Worm (Caenorhabditis elegans): ENCODE results near the gene cnnm-3.

DNA sequence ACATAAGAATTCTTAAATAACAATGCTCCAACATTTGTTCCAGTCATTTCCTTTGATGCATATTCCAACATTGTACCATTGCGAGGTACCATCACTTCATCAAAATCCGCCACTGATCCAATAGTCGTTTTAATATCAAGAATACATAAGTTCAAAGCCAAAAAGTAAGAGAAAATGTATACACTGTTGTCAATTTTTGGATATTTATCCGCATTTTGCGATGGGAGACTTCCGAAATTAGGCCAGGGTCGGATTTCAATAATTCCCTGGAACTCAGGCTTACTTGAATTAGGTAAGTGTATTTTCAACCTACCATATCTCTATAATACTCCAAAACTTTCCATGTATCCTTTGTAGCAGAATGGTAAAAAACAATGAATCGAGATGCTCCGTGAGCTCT lies 11.4 kb downstream of the cnnm-3 start, which contains the start of gene M02F4.2:
- TF ChIP-seq lin-39 (tag; optimal IDR thresholded peaks at IDR 0.05) (no peak), mab-5 (tag; optimal IDR thresholded peaks at IDR 0.05) (no peak)
